Fruit fly (Drosophila melanogaster) whole organism, embryonic: ENCODE data around the gene CG13285.

Experiments used
- Adf1 ChIP-seq: fragments of 200-800 bp; sonication (Bioruptor generic); IDR thresholded peaks from 2 replicates; pipeline ENCODE4 v1.3.6; 2022; ENCODE audit warnings: missing biosample characterization, missing genetic modification characterization
- Aef1 ChIP-seq: fragments of 200-800 bp; sonication (Bioruptor generic); IDR thresholded peaks from 3 replicates; pipeline ENCODE4 v1.3.6; 2022; ENCODE audit warnings: missing biosample characterization, missing genetic modification characterization
- BtbVII ChIP-seq: fragments of 200-800 bp; sonication (Bioruptor generic); optimal IDR thresholded peaks from 3 replicates; lab custom pipeline; 2017; ENCODE audit warnings: missing biosample characterization, mild to moderate bottlenecking, missing genetic modification characterization
- CG10462 ChIP-seq: fragments of 200-800 bp; sonication (Bioruptor generic); optimal IDR thresholded peaks from 2 replicates; lab custom pipeline; 2016; ENCODE audit warnings: missing biosample characterization, missing genetic modification characterization
- CG10959 ChIP-seq: fragments of 200-800 bp; sonication (Bioruptor generic); IDR thresholded peaks from 2 replicates; pipeline ENCODE4 v1.3.6; 2022; ENCODE audit warnings: missing biosample characterization, missing genetic modification characterization
- CG11398 ChIP-seq: fragments of 200-800 bp; sonication (Bioruptor generic); optimal IDR thresholded peaks from 2 replicates; lab custom pipeline; 2016; ENCODE audit warnings: missing biosample characterization, missing genetic modification characterization
- CG12236 ChIP-seq: fragments of 200-800 bp; sonication (Bioruptor generic); optimal IDR thresholded peaks from 2 replicates; lab custom pipeline; 2016; ENCODE audit warnings: missing biosample characterization, missing genetic modification characterization
- CG1233 ChIP-seq: fragments of 200-800 bp; sonication (Bioruptor generic); optimal IDR thresholded peaks from 4 replicates; lab custom pipeline; 2018; ENCODE audit warnings: missing biosample characterization, mild to moderate bottlenecking, missing genetic modification characterization
- CG13123 ChIP-seq: fragments of 200-800 bp; sonication (Bioruptor generic); optimal IDR thresholded peaks from 2 replicates; lab custom pipeline; 2016; ENCODE audit warnings: missing biosample characterization, missing genetic modification characterization
- CG13775 ChIP-seq: fragments of 200-800 bp; sonication (Bioruptor generic); optimal IDR thresholded peaks from 3 replicates; lab custom pipeline; 2017; ENCODE audit warnings: missing biosample characterization, mild to moderate bottlenecking, missing genetic modification characterization
- CG14710 ChIP-seq: fragments of 200-800 bp; sonication (Bioruptor generic); optimal IDR thresholded peaks from 3 replicates; lab custom pipeline; 2019; ENCODE audit warnings: missing biosample characterization, mild to moderate bottlenecking, missing genetic modification characterization, moderate library complexity
- CG17361 ChIP-seq: fragments of 200-800 bp; sonication (Bioruptor generic); IDR thresholded peaks from 3 replicates; pipeline ENCODE4 v1.3.6; 2022; ENCODE audit warnings: missing biosample characterization, missing genetic modification characterization
- CG17612 ChIP-seq: fragments of 200-800 bp; sonication (Bioruptor generic); IDR thresholded peaks from 2 replicates; pipeline ENCODE4 v1.3.6; 2022; ENCODE audit warnings: missing biosample characterization, missing genetic modification characterization
- CG17912 ChIP-seq: fragments of 200-800 bp; sonication (Bioruptor generic); optimal IDR thresholded peaks from 2 replicates; lab custom pipeline; 2018; ENCODE audit warnings: missing biosample characterization, mild to moderate bottlenecking, missing genetic modification characterization
- CG2199 ChIP-seq: fragments of 200-800 bp; sonication (Bioruptor generic); IDR thresholded peaks from 3 replicates; pipeline ENCODE4 v1.3.6; 2022; ENCODE audit warnings: missing biosample characterization, missing genetic modification characterization
- CG31224 ChIP-seq: fragments of 200-800 bp; sonication (Bioruptor generic); IDR thresholded peaks from 2 replicates; pipeline ENCODE4 v1.3.6; 2022; ENCODE audit warnings: missing biosample characterization, missing genetic modification characterization
- CG34376 ChIP-seq: fragments of 200-800 bp; sonication (Bioruptor generic); optimal IDR thresholded peaks from 2 replicates; lab custom pipeline; 2018; ENCODE audit warnings: missing biosample characterization, mild to moderate bottlenecking, missing genetic modification characterization
- CG4730 ChIP-seq: fragments of 200-800 bp; sonication (Bioruptor generic); IDR thresholded peaks from 2 replicates; pipeline ENCODE4 v1.3.6; 2022; ENCODE audit warnings: missing biosample characterization, missing genetic modification characterization
- CG6254 ChIP-seq: fragments of 200-800 bp; sonication (Bioruptor generic); optimal IDR thresholded peaks from 3 replicates; lab custom pipeline; 2017; ENCODE audit warnings: mild to moderate bottlenecking, missing biosample characterization, missing genetic modification reagents, missing genetic modification characterization
- CG8765 ChIP-seq: fragments of 200-800 bp; sonication (Bioruptor generic); IDR thresholded peaks from 2 replicates; pipeline ENCODE4 v1.3.6; 2022; ENCODE audit warnings: missing biosample characterization, missing genetic modification characterization
- CG8924 ChIP-seq: fragments of 200-800 bp; optimal IDR thresholded peaks from 3 replicates; lab custom pipeline; 2019; ENCODE audit warnings: missing biosample characterization, mild to moderate bottlenecking, missing genetic modification characterization, moderate library complexity
- CHES-1-like ChIP-seq: fragments of 200-800 bp; sonication (Bioruptor generic); optimal IDR thresholded peaks from 2 replicates; lab custom pipeline; 2016; ENCODE audit warnings: missing biosample characterization, missing genetic modification characterization
- Dbx ChIP-seq: fragments of 200-800 bp; sonication (Bioruptor generic); IDR thresholded peaks from 3 replicates; pipeline ENCODE4 v1.3.6; 2022; ENCODE audit warnings: missing biosample characterization, missing genetic modification characterization
- Dp ChIP-seq: fragments of 200-800 bp; sonication (Bioruptor generic); optimal IDR thresholded peaks from 2 replicates; lab custom pipeline; 2018; ENCODE audit warnings: missing biosample characterization, mild to moderate bottlenecking, missing genetic modification characterization, moderate library complexity
- Ets97D ChIP-seq: fragments of 200-800 bp; sonication (Bioruptor generic); optimal IDR thresholded peaks from 3 replicates; lab custom pipeline; 2016; ENCODE audit warnings: missing biosample characterization, missing genetic modification characterization
- MTF-1 ChIP-seq: fragments of 200-800 bp; sonication (Bioruptor generic); optimal IDR thresholded peaks from 2 replicates; lab custom pipeline; 2018; ENCODE audit warnings: missing biosample characterization, mild to moderate bottlenecking, missing genetic modification characterization, borderline replicate concordance
- Pdp1 ChIP-seq, 2 experiments: fragments of 200-800 bp; sonication (Bioruptor generic); optimal IDR thresholded peaks; 3 replicates each; lab custom pipeline; 2016; ENCODE audit warnings: missing biosample characterization in 2 of 2, missing genetic modification characterization in 2 of 2, mild to moderate bottlenecking in 1 of 2, moderate library complexity in 1 of 2
- TFAM ChIP-seq: fragments of 200-800 bp; sonication (Bioruptor generic); optimal IDR thresholded peaks from 2 replicates; lab custom pipeline; 2017; ENCODE audit warnings: missing biosample characterization, missing genetic modification characterization, inconsistent platforms
- Usf ChIP-seq: fragments of 200-800 bp; sonication (Bioruptor generic); optimal IDR thresholded peaks from 2 replicates; lab custom pipeline; 2017; ENCODE audit warnings: missing genotype, missing biosample characterization, missing genetic modification characterization
- cg ChIP-seq: fragments of 200-800 bp; sonication (Bioruptor generic); optimal IDR thresholded peaks from 3 replicates; lab custom pipeline; 2019; ENCODE audit warnings: missing biosample characterization, mild to moderate bottlenecking, missing genetic modification characterization, moderate library complexity
- dan ChIP-seq: fragments of 200-800 bp; sonication (Bioruptor generic); IDR thresholded peaks from 2 replicates; pipeline ENCODE4 v1.3.6; 2022; ENCODE audit warnings: missing biosample characterization, missing genetic modification characterization
- dimm ChIP-seq: fragments of 200-800 bp; sonication (Bioruptor generic); IDR thresholded peaks from 2 replicates; pipeline ENCODE4 v1.3.6; 2022; ENCODE audit warnings: missing biosample characterization, missing genetic modification characterization
- dysf ChIP-seq: fragments of 200-800 bp; sonication (Bioruptor generic); IDR thresholded peaks from 3 replicates; pipeline ENCODE4 v1.3.6; 2022; ENCODE audit warnings: missing biosample characterization, missing genetic modification characterization
- ewg ChIP-seq: fragments of 200-800 bp; sonication (Bioruptor generic); optimal IDR thresholded peaks from 3 replicates; lab custom pipeline; 2017; ENCODE audit warnings: mild to moderate bottlenecking, missing biosample characterization, missing genetic modification reagents, missing genetic modification characterization
- fd3F ChIP-seq: fragments of 200-800 bp; sonication (Bioruptor generic); optimal IDR thresholded peaks from 2 replicates; lab custom pipeline; 2018; ENCODE audit warnings: missing biosample characterization, mild to moderate bottlenecking, missing genetic modification characterization, moderate library complexity
- fru ChIP-seq: fragments of >200 bp; optimal IDR thresholded peaks from 2 replicates; lab custom pipeline; 2017
- gcm2 ChIP-seq: fragments of 200-800 bp; sonication (Bioruptor generic); optimal IDR thresholded peaks from 2 replicates; lab custom pipeline; 2016; ENCODE audit warnings: missing biosample characterization, missing genetic modification characterization
- ind ChIP-seq: fragments of 200-800 bp; sonication (Bioruptor generic); optimal IDR thresholded peaks from 3 replicates; lab custom pipeline; 2016; ENCODE audit warnings: missing biosample characterization, missing genetic modification characterization
- jigr1 ChIP-seq: fragments of 200-800 bp; sonication (Bioruptor generic); IDR thresholded peaks from 3 replicates; pipeline ENCODE4 v1.3.6; 2022; ENCODE audit warnings: missing biosample characterization, missing genetic modification characterization
- lab ChIP-seq: fragments of 200-800 bp; sonication (Bioruptor generic); optimal IDR thresholded peaks from 3 replicates; lab custom pipeline; 2017; ENCODE audit warnings: missing biosample characterization, missing genetic modification characterization, mild to moderate bottlenecking, moderate library complexity, missing genetic modification reagents
- lmd ChIP-seq: fragments of 200-800 bp; sonication (Bioruptor generic); IDR thresholded peaks from 2 replicates; pipeline ENCODE4 v1.3.6; 2022; ENCODE audit warnings: missing biosample characterization, missing genetic modification characterization
- mam ChIP-seq: fragments of 200-800 bp; sonication (Bioruptor generic); optimal IDR thresholded peaks from 3 replicates; lab custom pipeline; 2016; ENCODE audit warnings: missing biosample characterization, missing genetic modification characterization
- onecut ChIP-seq: fragments of 200-800 bp; sonication (Bioruptor generic); IDR thresholded peaks from 2 replicates; pipeline ENCODE4 v1.3.6; 2022; ENCODE audit warnings: missing biosample characterization, missing genetic modification characterization
- prd ChIP-seq, 3 experiments: fragments of >200 bp in 2 of 3; fragments of 200-800 bp in 1 of 3; sonication (Bioruptor generic) in 1 of 3; optimal IDR thresholded peaks in 2 of 3; IDR thresholded peaks in 1 of 3; 2 replicates in 2 of 3; 3 replicates in 1 of 3; pipeline versions ENCODE4 v1.3.6 to Lab custom; 2017 to 2022; ENCODE audit warnings: missing biosample characterization in 1 of 3, missing genetic modification characterization in 1 of 3
- repo ChIP-seq: fragments of 200-800 bp; sonication (Bioruptor generic); optimal IDR thresholded peaks from 2 replicates; lab custom pipeline; 2016; ENCODE audit warnings: missing biosample characterization, missing genetic modification characterization
- sisA ChIP-seq: fragments of 200-800 bp; sonication (Bioruptor generic); IDR thresholded peaks from 2 replicates; pipeline ENCODE4 v1.3.6; 2022; ENCODE audit warnings: missing biosample characterization, missing genetic modification characterization
- sna ChIP-seq: fragments of 200-800 bp; sonication (Bioruptor generic); IDR thresholded peaks from 2 replicates; pipeline ENCODE4 v1.3.6; 2022; ENCODE audit warnings: missing biosample characterization, missing genetic modification characterization; ENCODE audit not compliant: partially characterized antibody
- tll ChIP-seq, 2 experiments: fragments of 200-800 bp in 1 of 2; fragments of >200 bp in 1 of 2; sonication (Bioruptor generic) in 1 of 2; optimal IDR thresholded peaks; 2 replicates each; lab custom pipeline; 2017 to 2019; ENCODE audit warnings: missing biosample characterization in 2 of 2, missing genetic modification characterization in 2 of 2, mild to moderate bottlenecking in 1 of 2, moderate library complexity in 1 of 2
- toy ChIP-seq: fragments of 200-800 bp; sonication (Bioruptor generic); IDR thresholded peaks from 2 replicates; pipeline ENCODE4 v1.3.6; 2022; ENCODE audit warnings: missing biosample characterization, missing genetic modification characterization
- tup ChIP-seq: fragments of 200-800 bp; sonication (Bioruptor generic); optimal IDR thresholded peaks from 2 replicates; lab custom pipeline; 2016; ENCODE audit warnings: missing biosample characterization, mild to moderate bottlenecking, missing genetic modification characterization, moderate library complexity

CG13285 gene

DNA sequence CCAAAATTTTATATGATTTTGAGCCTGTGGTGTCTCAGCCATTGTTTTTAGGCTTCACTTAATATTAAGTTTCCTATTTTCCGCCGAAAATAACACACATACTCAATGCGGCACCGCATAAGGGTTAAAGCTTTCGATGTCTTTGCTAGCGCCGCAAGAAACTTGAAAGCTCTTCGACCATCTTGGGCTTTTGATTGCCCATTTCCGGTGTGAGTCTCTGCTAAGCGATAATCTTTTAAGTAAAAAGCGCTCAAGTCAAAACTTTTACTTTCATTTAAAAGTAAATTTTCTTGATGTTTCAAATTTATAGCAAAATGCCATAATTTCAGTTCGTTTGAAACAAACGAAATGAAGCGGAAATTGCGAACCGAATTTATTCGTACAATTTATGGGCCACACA lies 23.6 kb downstream of the CG13285 start (continued):
- TF ChIP-seq Pdp1 (GFP tag; optimal IDR thresholded peaks at IDR 0.05; lab: Kevin White, UChicago) (peak in 1 of 2 experiments; percentile 76), CG17612 (GFP tag; lab: Robert Waterston, UW) (peak; percentile 78), cg (GFP tag; lab: Kevin White, UChicago) (no peak), fru (lab: Kevin White, UChicago) (no peak), dysf (peak; percentile 78; the same call in 2 of the 3 replicates), dan (GFP tag; lab: Robert Waterston, UW) (no peak), CG31224 (GFP tag; lab: Robert Waterston, UW) (peak; percentile 74), CG2199 (no peak), CG11398 (peak; percentile 82), CG14710 (tag; lab: Kevin White, UChicago) (no peak), Usf (GFP tag; lab: Kevin White, UChicago) (peak; percentile 46), CG4730 (GFP tag; lab: Robert Waterston, UW) (peak; percentile 61), CG17361 (GFP tag; lab: Robert Waterston, UW) (no peak; the same call in 2 of the 3 replicates), tll (GFP tag; optimal IDR thresholded peaks at IDR 0.05; lab: Kevin White, UChicago) (no peak), Aef1 (GFP tag; lab: Robert Waterston, UW) (peak; percentile 46; the same call in 1 of the 3 replicates), MTF-1 (peak; percentile 91), CG13775 (GFP tag; lab: Kevin White, UChicago) (peak; percentile 89), sna (no peak; the same call in 1 of the 2 replicates), Adf1 (GFP tag; lab: Robert Waterston, UW) (peak; percentile 53), CG10462 (GFP tag; lab: Kevin White, UChicago) (peak; percentile 64), onecut (peak; percentile 81; the same call in 1 of the 2 replicates), lab (GFP tag; lab: Kevin White, UChicago) (peak; percentile 97), Dp (peak; percentile 35), lmd (GFP tag; lab: Robert Waterston, UW) (peak; percentile 69; the same call in 1 of the 2 replicates), sisA (GFP tag; lab: Robert Waterston, UW) (no peak), CG10959 (peak; percentile 40; the same call in 1 of the 2 replicates), toy (peak; percentile 65; the same call in 1 of the 2 replicates), tup (GFP tag; lab: Kevin White, UChicago) (peak; percentile 42), mam (GFP tag; lab: Kevin White, UChicago) (peak; percentile 77), fd3F (GFP tag; lab: Kevin White, UChicago) (peak; percentile 81), CG34376 (GFP tag; lab: Kevin White, UChicago) (peak; percentile 94), ewg (GFP tag; lab: Kevin White, UChicago) (peak; percentile 75), CG8765 (no peak), prd (optimal IDR thresholded peaks at IDR 0.05; lab: Kevin White, UChicago) (no peak), prd (GFP tag; IDR thresholded peaks at IDR 0.05; lab: Robert Waterston, UW) (peak; percentile 64), ind (GFP tag; lab: Kevin White, UChicago) (peak; percentile 62), CG13123 (peak; percentile 75), gcm2 (peak; percentile 83), CG6254 (GFP tag; lab: Kevin White, UChicago) (no peak), repo (peak; percentile 89), BtbVII (GFP tag; lab: Kevin White, UChicago) (peak; percentile 86), CG17912 (GFP tag; lab: Kevin White, UChicago) (peak; percentile 96), Dbx (GFP tag; lab: Robert Waterston, UW) (peak; percentile 89), CG1233 (GFP tag; lab: Kevin White, UChicago) (peak; percentile 89), jigr1 (GFP tag; lab: Robert Waterston, UW) (no peak), CHES-1-like (GFP tag; lab: Kevin White, UChicago) (peak; percentile 89), Ets97D (GFP tag; lab: Kevin White, UChicago) (peak; percentile 100), CG8924 (tag; lab: Kevin White, UChicago) (no peak), dimm (GFP tag; lab: Robert Waterston, UW) (peak; percentile 68), CG12236 (peak; percentile 89), TFAM (peak; percentile 75)
